Worm (Caenorhabditis elegans): ENCODE measurements around the gene glt-3.

ce11 chrIV:10153479-10153878, 23.4 kb downstream of the glt-3 start:
- TF ChIP-seq flt-1 (GFP tag; IDR thresholded peaks at IDR 0.05) (no peak), tab-1 (GFP tag; IDR thresholded peaks at IDR 0.05) (no peak), ref-1 (GFP tag; conservative IDR thresholded peaks at IDR 0.05) (no peak)

Data from whole organism, midembryonic.